Worm (Caenorhabditis elegans) whole organism, L4 larva: Measurements from ENCODE around the gene R144.11.

Source experiments
- R02D3.7 ChIP-seq: fragments of 150-350 bp; sonication (generic microtip); optimal IDR thresholded peaks from 3 replicates; lab custom pipeline; 2014; ENCODE audit warnings: missing biosample characterization, missing genetic modification characterization
- T20F7.1 ChIP-seq: fragments of 200-800 bp; sonication (Bioruptor generic); optimal IDR thresholded peaks from 2 replicates; lab custom pipeline; 2018; ENCODE audit warnings: mild to moderate bottlenecking, missing genetic modification characterization, missing compliant biosample characterization
- Y48G9A.11 ChIP-seq: fragments of 200-800 bp; sonication (Bioruptor generic); IDR thresholded peaks from 2 replicates; pipeline ENCODE4 v1.3.6; 2022; ENCODE audit warnings: missing genetic modification reagents, missing genetic modification characterization, missing compliant biosample characterization
- aly-2 ChIP-seq: sonication (generic microtip); optimal IDR thresholded peaks from 2 replicates; lab custom pipeline; 2018; ENCODE audit warnings: missing biosample characterization, missing genetic modification characterization
- ceh-62 ChIP-seq: sonication (generic microtip); optimal IDR thresholded peaks from 2 replicates; lab custom pipeline; 2017; ENCODE audit warnings: missing biosample characterization, missing genetic modification characterization
- ces-1 ChIP-seq: fragments of 150-350 bp; sonication (generic microtip); optimal IDR thresholded peaks from 4 replicates; lab custom pipeline; 2014; ENCODE audit warnings: missing biosample characterization, missing genetic modification reagents, missing genetic modification characterization
- duxl-1 ChIP-seq: sonication (generic microtip); optimal IDR thresholded peaks from 2 replicates; lab custom pipeline; 2016; ENCODE audit warnings: mild to moderate bottlenecking, missing genetic modification characterization, moderate library complexity, missing compliant biosample characterization; ENCODE audit not compliant: poor library complexity
- egl-27 ChIP-seq: sonication (generic microtip); optimal IDR thresholded peaks from 3 replicates; lab custom pipeline; 2017; ENCODE audit warnings: missing biosample characterization, missing genetic modification reagents, missing genetic modification characterization
- egl-43 ChIP-seq: fragments of 200-800 bp; sonication (Bioruptor generic); IDR thresholded peaks from 2 replicates; pipeline ENCODE4 v1.3.6; 2022; ENCODE audit warnings: missing genetic modification reagents, missing genetic modification characterization, missing compliant biosample characterization
- fos-1 ChIP-seq: fragments of 150-350 bp; optimal IDR thresholded peaks from 2 replicates; lab custom pipeline; 2014; ENCODE audit warnings: missing biosample characterization, missing genetic modification characterization
- jun-1 ChIP-seq: fragments of 150-350 bp; optimal IDR thresholded peaks from 2 replicates; lab custom pipeline; 2014; ENCODE audit warnings: missing biosample characterization, missing genetic modification reagents, missing genetic modification characterization
- lin-1 ChIP-seq: fragments of 200-800 bp; sonication (Bioruptor generic); IDR thresholded peaks from 2 replicates; pipeline ENCODE4 v1.3.6; 2022; ENCODE audit warnings: missing genetic modification reagents, missing genetic modification characterization, missing compliant biosample characterization
- mes-2 ChIP-seq: sonication (generic microtip); optimal IDR thresholded peaks from 2 replicates; lab custom pipeline; 2016; ENCODE audit warnings: missing genotype, mild to moderate bottlenecking, missing genetic modification characterization, missing compliant biosample characterization; ENCODE audit not compliant: poor library complexity, severe bottlenecking
- mxl-2 ChIP-seq: fragments of 200-800 bp; sonication (Bioruptor generic); conservative IDR thresholded peaks from 2 replicates; pipeline ENCODE4 v1.3.6; 2022; ENCODE audit warnings: missing genetic modification reagents, missing genetic modification characterization, missing compliant biosample characterization
- nhr-11 ChIP-seq: fragments of 150-350 bp; optimal IDR thresholded peaks from 2 replicates; lab custom pipeline; 2014; ENCODE audit warnings: missing biosample characterization, missing genetic modification characterization
- nhr-42 ChIP-seq: fragments of 200-800 bp; sonication (Bioruptor generic); IDR thresholded peaks from 2 replicates; pipeline ENCODE4 v1.3.6; 2022; ENCODE audit warnings: missing genetic modification characterization, missing compliant biosample characterization
- php-3 ChIP-seq: fragments of 200-800 bp; sonication (Bioruptor generic); IDR thresholded peaks from 2 replicates; pipeline ENCODE4 v1.3.6; 2022; ENCODE audit warnings: missing genetic modification reagents, missing genetic modification characterization, missing compliant biosample characterization
- rbr-2 ChIP-seq: sonication (generic microtip); optimal IDR thresholded peaks from 2 replicates; lab custom pipeline; 2016; ENCODE audit warnings: missing genotype, missing genetic modification characterization, missing compliant biosample characterization
- unc-39 ChIP-seq: sonication (generic microtip); optimal IDR thresholded peaks from 2 replicates; lab custom pipeline; 2017; ENCODE audit warnings: missing biosample characterization, missing genetic modification characterization
- zfp-2 ChIP-seq: sonication (generic microtip); optimal IDR thresholded peaks from 2 replicates; lab custom pipeline; 2016; ENCODE audit warnings: mild to moderate bottlenecking, missing genetic modification characterization, missing compliant biosample characterization
- ztf-11 ChIP-seq: fragments of 150-350 bp; optimal IDR thresholded peaks from 2 replicates; lab custom pipeline; 2014; ENCODE audit warnings: missing biosample characterization, missing genetic modification characterization

R144.11 gene

DNA sequence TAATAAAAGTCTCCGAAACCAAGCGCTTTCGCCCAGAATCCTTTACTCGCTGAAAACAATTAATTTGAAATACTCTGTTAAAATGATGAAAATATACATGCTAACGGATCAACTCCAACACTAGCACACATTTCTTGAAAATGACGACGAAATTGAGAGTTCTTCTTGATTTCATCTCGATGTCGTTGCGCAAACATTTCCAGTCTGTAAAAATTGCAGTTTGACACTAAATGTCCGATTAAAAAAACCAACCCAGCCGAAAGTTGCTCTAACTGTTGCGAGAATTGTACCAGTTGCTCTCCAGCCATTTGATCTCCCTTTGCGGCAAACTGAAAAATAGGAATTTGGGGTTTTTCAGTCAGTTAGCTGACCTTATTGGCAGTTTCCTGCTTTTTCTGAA is 47.3 kb downstream of the R144.11 start (continued):
- TF ChIP-seq mes-2 (tag; lab: Kevin White, UChicago): no peak
- peak; percentile 0 for TF ChIP-seq duxl-1 (tag; lab: Kevin White, UChicago)
- TF ChIP-seq Y48G9A.11 (GFP tag; lab: Robert Waterston, UW): 0 out of 2 replicates have a peak, but pooled peaks have one; percentile 18

- TF ChIP-seq egl-43 (GFP tag; lab: Robert Waterston, UW) (no peak), duxl-1 (tag; lab: Kevin White, UChicago) (no peak), rbr-2 (no peak), nhr-11 (tag; lab: Kevin White, UChicago) (no peak), R02D3.7 (tag; lab: Kevin White, UChicago) (no peak), lin-1 (GFP tag; lab: Robert Waterston, UW) (no peak), egl-27 (no peak), T20F7.1 (GFP tag; lab: Kevin White, UChicago) (no peak), Y48G9A.11 (GFP tag; lab: Robert Waterston, UW) (no peak), ceh-62 (tag; lab: Kevin White, UChicago) (no peak), nhr-42 (GFP tag; lab: Robert Waterston, UW) (no peak), zfp-2 (tag; lab: Kevin White, UChicago) (no peak), ces-1 (GFP tag; lab: Kevin White, UChicago) (no peak), fos-1 (no peak), aly-2 (tag; lab: Kevin White, UChicago) (no peak), ztf-11 (tag; lab: Kevin White, UChicago) (no peak), unc-39 (tag; lab: Kevin White, UChicago) (no peak), jun-1 (tag; lab: Kevin White, UChicago) (no peak), php-3 (no peak), mxl-2 (GFP tag; lab: Robert Waterston, UW) (no peak)
Observed at ce11 chrIII:4960204-4960603, 48.4 kb downstream of the R144.11 start, which contains the start of gene C27F2.4. Gene C27F2.4 (minus strand): TSS chrIII:4960304.
